Worm (Caenorhabditis elegans) whole organism, late embryonic: ENCODE results near the gene C37C3.2.

Experiments
- F13H6.1 ChIP-seq: sonication (generic microtip); optimal IDR thresholded peaks from 2 replicates; lab custom pipeline; 2016; ENCODE audit warnings: missing genetic modification characterization, missing compliant biosample characterization
- K09A11.1 ChIP-seq: sonication (generic microtip); optimal IDR thresholded peaks from 2 replicates; lab custom pipeline; 2017; ENCODE audit warnings: antibody characterized with exemption, mild to moderate bottlenecking, missing genetic modification characterization, missing compliant biosample characterization; ENCODE audit not compliant: insufficient read depth
- dmd-4 ChIP-seq: sonication (generic microtip); optimal IDR thresholded peaks from 2 replicates; lab custom pipeline; 2016; ENCODE audit warnings: borderline replicate concordance, missing genetic modification characterization, missing compliant biosample characterization
- dve-1 ChIP-seq: sonication (generic microtip); optimal IDR thresholded peaks from 2 replicates; lab custom pipeline; 2017; ENCODE audit warnings: antibody characterized with exemption, mild to moderate bottlenecking, missing genetic modification characterization, missing compliant biosample characterization
- elt-2 ChIP-seq: sonication (generic microtip); optimal IDR thresholded peaks from 2 replicates; lab custom pipeline; 2016; ENCODE audit warnings: missing genetic modification reagents, missing genetic modification characterization, missing compliant biosample characterization
- ets-4 ChIP-seq: sonication (generic microtip); optimal IDR thresholded peaks from 2 replicates; lab custom pipeline; 2016; ENCODE audit warnings: missing genetic modification characterization, missing compliant biosample characterization
- lin-11 ChIP-seq: fragments of 200-800 bp; sonication (Bioruptor generic); optimal IDR thresholded peaks from 2 replicates; lab custom pipeline; 2018; ENCODE audit warnings: mild to moderate bottlenecking, missing genetic modification characterization, missing compliant biosample characterization
- syd-9 ChIP-seq: sonication (generic microtip); optimal IDR thresholded peaks from 2 replicates; lab custom pipeline; 2016; ENCODE audit warnings: mild to moderate bottlenecking, missing genetic modification characterization, moderate library complexity, missing compliant biosample characterization

ce11 chrV:7893812-7894381 is 38.2 kb downstream of the C37C3.2 start, which contains the start of gene F40A3.6:
- TF ChIP-seq F13H6.1 (tag; lab: Kevin White, UChicago), result no peak
- no peak for TF ChIP-seq elt-2 (tag; lab: Kevin White, UChicago)
- TF ChIP-seq dmd-4 (tag; lab: Kevin White, UChicago), result no peak
- TF ChIP-seq ets-4 (tag; lab: Kevin White, UChicago), result no peak
- no peak for TF ChIP-seq dve-1 (tag; lab: Kevin White, UChicago)
- TF ChIP-seq syd-9 (tag; lab: Kevin White, UChicago), result no peak
- TF ChIP-seq lin-11 (tag; lab: Kevin White, UChicago), result no peak
- no peak for TF ChIP-seq K09A11.1 (tag; lab: Kevin White, UChicago)
